Fruit fly (Drosophila melanogaster) Kc167 (cell line): Measurements from ENCODE around the gene Dhc1.

Experiments used
- Myc ChIP-seq: fragments of >200 bp; optimal IDR thresholded peaks from 2 replicates; lab custom pipeline; 2017; ENCODE audit warnings: missing external identifiers
- psq ChIP-seq: fragments of >200 bp; optimal IDR thresholded peaks from 2 replicates; lab custom pipeline; 2017; ENCODE audit warnings: missing external identifiers

DNA sequence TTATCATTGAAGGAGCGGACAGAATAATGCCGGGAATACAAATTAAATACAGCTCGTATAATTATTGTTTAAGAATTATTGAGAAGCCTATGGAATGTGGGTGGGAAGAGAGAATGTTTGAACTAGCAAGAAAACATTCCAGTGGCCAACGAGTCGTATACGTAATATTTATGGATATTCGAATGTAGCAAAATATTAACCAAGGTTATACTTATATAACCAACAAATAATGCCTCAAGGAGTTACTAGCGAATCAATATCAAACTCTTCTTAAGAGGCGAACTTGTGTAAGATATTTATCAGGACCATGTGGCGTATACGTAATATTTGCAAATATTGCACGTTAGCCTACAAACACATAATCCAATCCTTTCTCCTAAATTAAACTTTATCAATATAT lies 9.0 kb downstream of the Dhc1 start:
- TF ChIP-seq psq (lab: Kevin White, UChicago) = no peak
- TF ChIP-seq Myc = no peak
